Worm (Caenorhabditis elegans): ENCODE results near the gene F35A5.8.

DNA sequence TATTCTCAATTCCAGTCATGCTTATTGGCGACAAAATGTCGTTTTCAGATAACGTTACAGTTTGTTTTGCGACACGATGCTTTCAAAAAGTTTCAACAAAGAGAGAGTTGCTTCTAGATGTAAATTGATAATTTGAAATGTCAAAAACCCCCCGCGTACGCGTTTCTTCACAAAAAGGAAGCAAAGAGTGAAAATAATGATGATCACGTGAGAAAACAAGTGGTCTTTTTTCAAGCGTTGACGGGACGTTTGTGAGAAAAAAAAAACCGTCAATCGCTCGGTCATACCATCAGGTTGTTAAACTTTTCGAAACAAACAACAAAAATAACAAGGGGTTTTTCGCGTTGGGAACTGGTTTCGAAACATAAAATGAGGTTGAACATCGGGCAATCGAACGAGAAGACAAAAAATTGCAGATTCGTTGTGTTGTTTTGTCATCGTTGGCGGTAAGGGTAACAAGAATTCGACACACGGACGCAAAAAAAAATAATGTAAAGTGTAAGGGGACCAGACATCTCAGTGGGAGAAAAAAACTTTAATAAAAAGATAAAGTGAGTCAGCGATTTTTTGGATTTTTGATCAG is 28.9 kb upstream of the F35A5.8 start:
- TF ChIP-seq sdc-2 (tag; optimal IDR thresholded peaks at IDR 0.05) (no peak), ama-1 (optimal IDR thresholded peaks at IDR 0.05) (no peak), pqm-1 (tag; optimal IDR thresholded peaks at IDR 0.05) (no peak), ahr-1 (tag; optimal IDR thresholded peaks at IDR 0.05) (no peak), nhr-11 (tag; optimal IDR thresholded peaks at IDR 0.05) (no peak)
